Worm (Caenorhabditis elegans) whole organism, young adult: ENCODE data around the gene srg-26.

Experiments
- B0035.1 ChIP-seq: sonication (generic microtip); optimal IDR thresholded peaks from 2 replicates; lab custom pipeline; 2016; ENCODE audit warnings: missing genetic modification characterization, mild to moderate bottlenecking, missing compliant biosample characterization, missing genotype, missing genetic modification reagents
- C06A6.2 ChIP-seq: fragments of 200-800 bp; sonication (Bioruptor generic); conservative IDR thresholded peaks from 2 replicates; pipeline ENCODE4 v1.3.6; 2022; ENCODE audit warnings: missing genetic modification characterization, missing compliant biosample characterization
- C17E4.6 ChIP-seq: fragments of 200-800 bp; sonication (Bioruptor generic); IDR thresholded peaks from 2 replicates; pipeline ENCODE4 v1.3.6; 2022; ENCODE audit warnings: missing genetic modification reagents, missing genetic modification characterization, missing compliant biosample characterization
- F22D6.2 ChIP-seq: sonication (generic microtip); optimal IDR thresholded peaks from 2 replicates; lab custom pipeline; 2016; ENCODE audit warnings: mild to moderate bottlenecking, missing genetic modification characterization, missing compliant biosample characterization
- F33H1.4 ChIP-seq: fragments of 200-800 bp; sonication (Bioruptor generic); IDR thresholded peaks from 2 replicates; pipeline ENCODE4 v1.3.6; 2022; ENCODE audit warnings: missing genetic modification reagents, missing genetic modification characterization, missing compliant biosample characterization
- F55B11.4 ChIP-seq: sonication (generic microtip); optimal IDR thresholded peaks from 2 replicates; lab custom pipeline; 2016; ENCODE audit warnings: missing compliant biosample characterization, missing genetic modification characterization, borderline replicate concordance; ENCODE audit not compliant: insufficient read depth
- K11D2.4 ChIP-seq: fragments of 200-800 bp; sonication (Bioruptor generic); IDR thresholded peaks from 2 replicates; pipeline ENCODE4 v1.3.6; 2022; ENCODE audit warnings: missing genetic modification reagents, missing genetic modification characterization, missing compliant biosample characterization
- Y95B8A.8 ChIP-seq: fragments of 200-800 bp; sonication (Bioruptor generic); IDR thresholded peaks from 2 replicates; pipeline ENCODE4 v1.3.6; 2022; ENCODE audit warnings: missing genetic modification reagents, missing genetic modification characterization, missing compliant biosample characterization
- aptf-2 ChIP-seq: fragments of 200-800 bp; sonication (Bioruptor generic); conservative IDR thresholded peaks from 2 replicates; pipeline ENCODE4 v1.3.6; 2022; ENCODE audit warnings: missing genetic modification reagents, missing genetic modification characterization, missing compliant biosample characterization
- athp-1 ChIP-seq: sonication (generic microtip); optimal IDR thresholded peaks from 2 replicates; lab custom pipeline; 2017; ENCODE audit warnings: mild to moderate bottlenecking, missing genetic modification characterization, missing compliant biosample characterization
- cebp-1 ChIP-seq, 2 experiments: fragments of 200-800 bp in 1 of 2; sonication (Bioruptor generic) in 1 of 2; sonication (generic microtip) in 1 of 2; IDR thresholded peaks in 1 of 2; optimal IDR thresholded peaks in 1 of 2; 2 replicates each; pipeline versions ENCODE4 v1.3.6 to Lab custom; 2017 to 2022; ENCODE audit warnings: missing compliant biosample characterization in 2 of 2, missing genetic modification characterization in 2 of 2, mild to moderate bottlenecking in 1 of 2, missing genetic modification reagents in 1 of 2, moderate library complexity in 1 of 2
- ceh-79 ChIP-seq: sonication (generic microtip); optimal IDR thresholded peaks from 2 replicates; lab custom pipeline; 2017; ENCODE audit warnings: mild to moderate bottlenecking, missing genetic modification characterization, missing compliant biosample characterization
- ceh-91 ChIP-seq: fragments of 200-800 bp; sonication (Bioruptor generic); IDR thresholded peaks from 2 replicates; pipeline ENCODE4 v1.3.6; 2022; ENCODE audit warnings: missing genetic modification reagents, missing genetic modification characterization, missing compliant biosample characterization
- die-1 ChIP-seq: sonication (generic microtip); optimal IDR thresholded peaks from 2 replicates; lab custom pipeline; 2016; ENCODE audit warnings: missing genotype, mild to moderate bottlenecking, missing genetic modification characterization, missing compliant biosample characterization
- fkh-3 ChIP-seq: sonication (generic microtip); optimal IDR thresholded peaks from 2 replicates; lab custom pipeline; 2016; ENCODE audit warnings: mild to moderate bottlenecking, missing genetic modification characterization, missing compliant biosample characterization
- lag-1 ChIP-seq: fragments of 200-800 bp; sonication (Bioruptor generic); IDR thresholded peaks from 2 replicates; pipeline ENCODE4 v1.3.6; 2022; ENCODE audit warnings: missing genetic modification reagents, missing genetic modification characterization, missing compliant biosample characterization
- lin-26 ChIP-seq: fragments of 200-800 bp; sonication (Bioruptor generic); IDR thresholded peaks from 2 replicates; pipeline ENCODE4 v1.3.6; 2022; ENCODE audit warnings: missing genetic modification reagents, missing genetic modification characterization, missing compliant biosample characterization
- madf-10 ChIP-seq: sonication (generic microtip); optimal IDR thresholded peaks from 2 replicates; lab custom pipeline; 2016; ENCODE audit warnings: mild to moderate bottlenecking, missing genetic modification characterization, missing compliant biosample characterization
- madf-3 ChIP-seq: fragments of 200-800 bp; sonication (Bioruptor generic); IDR thresholded peaks from 2 replicates; pipeline ENCODE4 v1.3.6; 2022; ENCODE audit warnings: missing genetic modification reagents, missing genetic modification characterization, missing compliant biosample characterization
- madf-8 ChIP-seq: fragments of 200-800 bp; sonication (Bioruptor generic); conservative IDR thresholded peaks from 2 replicates; pipeline ENCODE4 v1.3.6; 2022; ENCODE audit warnings: missing genetic modification reagents, missing genetic modification characterization, missing compliant biosample characterization
- mcd-1 ChIP-seq: fragments of 200-800 bp; sonication (Bioruptor generic); IDR thresholded peaks from 2 replicates; pipeline ENCODE4 v1.3.6; 2022; ENCODE audit warnings: missing genetic modification reagents, missing genetic modification characterization, missing compliant biosample characterization
- mel-28 ChIP-seq: sonication (generic microtip); optimal IDR thresholded peaks from 2 replicates; lab custom pipeline; 2016; ENCODE audit warnings: borderline replicate concordance, mild to moderate bottlenecking, missing genetic modification characterization, missing compliant biosample characterization
- mes-4 ChIP-seq: sonication (generic microtip); optimal IDR thresholded peaks from 2 replicates; lab custom pipeline; 2016; ENCODE audit warnings: missing genotype, missing genetic modification characterization, missing compliant biosample characterization
- nhr-80 ChIP-seq: sonication (generic microtip); optimal IDR thresholded peaks from 2 replicates; lab custom pipeline; 2016; ENCODE audit warnings: missing genetic modification characterization, missing compliant biosample characterization
- nhr-90 ChIP-seq: sonication (generic microtip); optimal IDR thresholded peaks from 2 replicates; lab custom pipeline; 2016; ENCODE audit warnings: missing genotype, mild to moderate bottlenecking, missing genetic modification characterization, missing compliant biosample characterization
- rec-8 ChIP-seq, 2 experiments: sonication (generic microtip); optimal IDR thresholded peaks; 2 replicates each; lab custom pipeline; 2016; ENCODE audit warnings: mild to moderate bottlenecking in 2 of 2, missing genetic modification characterization in 2 of 2, missing genetic modification reagents in 2 of 2, missing genotype in 2 of 2, missing biosample characterization in 1 of 2, missing compliant biosample characterization in 1 of 2, moderate library complexity in 1 of 2
- rpc-1 ChIP-seq, 2 experiments: fragments of 150-350 bp in 1 of 2; sonication (generic microtip) in 1 of 2; optimal IDR thresholded peaks; 2 replicates each; lab custom pipeline; 2014 to 2018; ENCODE audit warnings: missing biosample characterization in 1 of 2, missing genetic modification characterization in 1 of 2, missing genetic modification reagents in 1 of 2, missing genotype in 1 of 2
- sea-2 ChIP-seq: fragments of 200-800 bp; sonication (Bioruptor generic); IDR thresholded peaks from 2 replicates; pipeline ENCODE4 v1.3.6; 2022; ENCODE audit warnings: missing genetic modification characterization, missing compliant biosample characterization
- snpc-1.1 ChIP-seq: sonication (generic microtip); optimal IDR thresholded peaks from 2 replicates; lab custom pipeline; 2017; ENCODE audit warnings: missing genetic modification characterization, mild to moderate bottlenecking, missing compliant biosample characterization, antibody characterized with exemption, moderate library complexity, missing genotype, missing genetic modification reagents; ENCODE audit not compliant: insufficient read depth
- snpc-1.3 ChIP-seq: sonication (generic microtip); optimal IDR thresholded peaks from 2 replicates; lab custom pipeline; 2017; ENCODE audit warnings: missing genetic modification characterization, mild to moderate bottlenecking, missing compliant biosample characterization, antibody characterized with exemption, moderate library complexity, missing genotype, missing genetic modification reagents; ENCODE audit not compliant: insufficient read depth
- somi-1 ChIP-seq: fragments of 200-800 bp; sonication (Bioruptor generic); optimal IDR thresholded peaks from 2 replicates; lab custom pipeline; 2018; ENCODE audit warnings: mild to moderate bottlenecking, missing genetic modification characterization, missing compliant biosample characterization
- sptf-2 ChIP-seq: fragments of 200-800 bp; sonication (Bioruptor generic); optimal IDR thresholded peaks from 2 replicates; lab custom pipeline; 2018; ENCODE audit warnings: mild to moderate bottlenecking, missing genetic modification characterization, missing compliant biosample characterization
- ztf-28 ChIP-seq: fragments of 200-800 bp; sonication (Bioruptor generic); IDR thresholded peaks from 2 replicates; pipeline ENCODE4 v1.3.6; 2022; ENCODE audit warnings: missing genetic modification reagents, missing genetic modification characterization, missing compliant biosample characterization

Gene srg-26

ce11 chrV:5339497-5339896 lies 8.4 kb downstream of the srg-26 start, which contains the start of gene srg-27 (continued):
- TF ChIP-seq cebp-1 (GFP tag; IDR thresholded peaks at IDR 0.05; lab: Robert Waterston, UW) (no peak), cebp-1 (tag; optimal IDR thresholded peaks at IDR 0.05; lab: Kevin White, UChicago) (no peak)

ce11 chrV:5345419-5345818 lies 14.4 kb downstream of the srg-26 start, which contains the start of gene srg-25:
TSS of gene srg-25 (minus strand) at chrV:5345519.
- no peak for TF ChIP-seq B0035.1 (tag; lab: Kevin White, UChicago)
- TF ChIP-seq ceh-79 (tag; lab: Kevin White, UChicago), result no peak
- no peak for TF ChIP-seq sptf-2 (GFP tag; lab: Kevin White, UChicago)
- TF ChIP-seq C17E4.6 (GFP tag; lab: Robert Waterston, UW), result no peak
- TF ChIP-seq Y95B8A.8 (GFP tag; lab: Robert Waterston, UW), result no peak
- TF ChIP-seq nhr-80 (tag; lab: Kevin White, UChicago), result no peak
- no peak for TF ChIP-seq nhr-90 (tag; lab: Kevin White, UChicago)
- TF ChIP-seq, all 124 proteins: peak for 0

- TF ChIP-seq C06A6.2 (GFP tag; lab: Robert Waterston, UW), result no peak
- TF ChIP-seq K11D2.4 (GFP tag; lab: Robert Waterston, UW), result no peak
- TF ChIP-seq B0035.1 (tag; lab: Kevin White, UChicago), result no peak
- no peak for TF ChIP-seq madf-10
- TF ChIP-seq ceh-91, result no peak
- no peak for TF ChIP-seq mel-28 (tag; lab: Kevin White, UChicago)
- no peak for TF ChIP-seq fkh-3
- no peak for TF ChIP-seq sea-2 (GFP tag; lab: Robert Waterston, UW)
- no peak for TF ChIP-seq F55B11.4 (tag; lab: Kevin White, UChicago)
- no peak for TF ChIP-seq F22D6.2 (tag; lab: Kevin White, UChicago)
- no peak for TF ChIP-seq lin-26 (GFP tag; lab: Robert Waterston, UW)
- TF ChIP-seq madf-8, result no peak
- TF ChIP-seq lag-1, result no peak
- no peak for TF ChIP-seq somi-1 (GFP tag; lab: Kevin White, UChicago)
- TF ChIP-seq F33H1.4 (GFP tag; lab: Robert Waterston, UW), result no peak
- no peak for TF ChIP-seq die-1 (tag; lab: Kevin White, UChicago)
- no peak for TF ChIP-seq snpc-1.1 (tag; lab: Kevin White, UChicago)
- no peak for TF ChIP-seq aptf-2 (GFP tag; lab: Robert Waterston, UW)
- TF ChIP-seq, all 124 proteins: peak for 0
These were observed 18.4 kb downstream of the srg-26 start, which contains the start of gene T09D3.3 for ce11 chrV:5349471-5349870. TSS of gene T09D3.3 (minus strand) at chrV:5349571.

ce11 chrV:5351483-5351882 lies 20.4 kb downstream of the srg-26 start, which contains the start of gene srd-9:
TSS of gene srd-9 (plus strand) at chrV:5351783.
- no peak for TF ChIP-seq ztf-28 (GFP tag; lab: Robert Waterston, UW)
- TF ChIP-seq athp-1, result no peak
- TF ChIP-seq aptf-2 (GFP tag; lab: Robert Waterston, UW), result no peak
- TF ChIP-seq rec-8 (tag; optimal IDR thresholded peaks at IDR 0.05; lab: Kevin White, UChicago), result no peak
- no peak for TF ChIP-seq mes-4
- no peak for TF ChIP-seq mcd-1 (GFP tag; lab: Robert Waterston, UW)
- no peak for TF ChIP-seq snpc-1.3
- TF ChIP-seq madf-3 (GFP tag; lab: Robert Waterston, UW), result no peak
- TF ChIP-seq rpc-1 (optimal IDR thresholded peaks at IDR 0.05; lab: Kevin White, UChicago), result no peak
- TF ChIP-seq rpc-1 (tag; optimal IDR thresholded peaks at IDR 0.05; lab: Kevin White, UChicago), result no peak
- TF ChIP-seq ceh-79 (tag; lab: Kevin White, UChicago), result no peak
- TF ChIP-seq, all 124 proteins: peak for 0
